Worm (Caenorhabditis elegans) whole organism, L3 larva: ENCODE data around the gene str-15.

Source experiments
- ceh-82 ChIP-seq: fragments of 150-350 bp; optimal IDR thresholded peaks from 2 replicates; lab custom pipeline; 2014; ENCODE audit warnings: missing biosample characterization, missing genetic modification characterization
- elt-3 ChIP-seq, 3 experiments: fragments of 150-350 bp in 1 of 3; sonication (generic microtip) in 2 of 3; optimal IDR thresholded peaks; 2 replicates in 2 of 3; 4 replicates in 1 of 3; lab custom pipeline; 2014 to 2017; ENCODE audit warnings: missing biosample characterization in 3 of 3, missing genetic modification characterization in 3 of 3
- fkh-2 ChIP-seq: fragments of 150-350 bp; optimal IDR thresholded peaks from 2 replicates; lab custom pipeline; 2014; ENCODE audit warnings: missing biosample characterization, missing genetic modification reagents, missing genetic modification characterization
- fos-1 ChIP-seq: fragments of 150-350 bp; optimal IDR thresholded peaks from 2 replicates; lab custom pipeline; 2014; ENCODE audit warnings: missing biosample characterization, missing genetic modification characterization
- mml-1 ChIP-seq: fragments of 150-350 bp; sonication (generic microtip); optimal IDR thresholded peaks from 3 replicates; lab custom pipeline; 2014; ENCODE audit warnings: missing biosample characterization, missing genetic modification characterization
- ztf-4 ChIP-seq: fragments of 150-350 bp; optimal IDR thresholded peaks from 2 replicates; lab custom pipeline; 2014; ENCODE audit warnings: missing biosample characterization, missing genetic modification characterization

DNA sequence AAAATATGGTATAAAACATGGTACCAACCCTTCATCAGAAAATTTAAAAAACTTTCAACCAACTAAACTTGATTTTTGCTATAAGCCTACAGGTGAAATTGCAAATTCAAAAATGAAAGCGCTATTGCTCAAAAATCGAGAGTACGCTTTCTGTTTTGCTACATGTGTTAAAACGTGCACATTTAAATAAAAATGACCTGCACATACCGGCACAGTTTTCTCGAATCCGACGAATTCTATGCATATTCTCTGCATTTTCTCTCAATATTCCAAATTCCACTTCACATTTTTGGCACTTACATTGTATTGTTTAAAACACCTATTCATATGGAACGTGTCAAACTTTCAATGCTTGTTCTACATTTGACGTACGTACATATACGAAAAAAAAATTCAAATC is 48.1 kb downstream of the str-15 start, which contains the start of gene srh-145:
- TF ChIP-seq fos-1 (tag; lab: Kevin White, UChicago) = no peak
- no peak for TF ChIP-seq ceh-82
- no peak for TF ChIP-seq mml-1 (tag; lab: Kevin White, UChicago)
- TF ChIP-seq elt-3 (tag; optimal IDR thresholded peaks at IDR 0.05; lab: Kevin White, UChicago) = no peak
- no peak for TF ChIP-seq fkh-2
- TF ChIP-seq ztf-4 (tag; lab: Kevin White, UChicago) = no peak
